Fruit fly (Drosophila melanogaster): ENCODE data around the gene Pus1.

Pus1 gene

dm6 chr3R:20588480-20588785 lies 4.0 kb downstream of the Pus1 start, which contains the start of gene Srp72 (continued):
- TF ChIP-seq trh (GFP tag; optimal IDR thresholded peaks at IDR 0.05), result no peak
- TF ChIP-seq sens (GFP tag), result peak; percentile 82
- peak; percentile 69 for TF ChIP-seq ind (GFP tag; optimal IDR thresholded peaks at IDR 0.05)
- peak; percentile 51 for TF ChIP-seq CG12155 (GFP tag; optimal IDR thresholded peaks at IDR 0.05)
- peak; percentile 25; the same call in 2 of the 3 replicates for TF ChIP-seq B-H1 (GFP tag; IDR thresholded peaks at IDR 0.05)
- peak; percentile 84 for TF ChIP-seq CG9437 (GFP tag; optimal IDR thresholded peaks at IDR 0.05)
- peak; percentile 68 for TF ChIP-seq CG30403 (GFP tag; optimal IDR thresholded peaks at IDR 0.05)
- TF ChIP-seq CG1529 (GFP tag; optimal IDR thresholded peaks at IDR 0.05), result peak; percentile 23
- peak; percentile 86 for TF ChIP-seq Med (GFP tag)
- no peak for TF ChIP-seq ATbp (GFP tag; optimal IDR thresholded peaks at IDR 0.05)
- no peak for TF ChIP-seq cad (GFP tag; optimal IDR thresholded peaks at IDR 0.05)
- TF ChIP-seq Trl (optimal IDR thresholded peaks at IDR 0.05), result no peak
- TF ChIP-seq Trl (GFP tag; optimal IDR thresholded peaks at IDR 0.05), result peak; percentile 0
- TF ChIP-seq bab2 (GFP tag; optimal IDR thresholded peaks at IDR 0.05), result peak; percentile 20
- TF ChIP-seq Blimp-1 (GFP tag; optimal IDR thresholded peaks at IDR 0.05), result peak; percentile 56
- no peak for TF ChIP-seq D (optimal IDR thresholded peaks at IDR 0.05)
- TF ChIP-seq D (GFP tag; optimal IDR thresholded peaks at IDR 0.05), result peak; percentile 5
- peak; percentile 40 for TF ChIP-seq sug (tag; optimal IDR thresholded peaks at IDR 0.05)
- TF ChIP-seq CG33557 (GFP tag; optimal IDR thresholded peaks at IDR 0.05), result no peak
- 0 out of 3 replicates have a peak, but pooled peaks have one; percentile 14 for TF ChIP-seq Aef1 (GFP tag; IDR thresholded peaks at IDR 0.05)
- peak; percentile 19 to 33 for TF ChIP-seq Hr51 (GFP tag; optimal IDR thresholded peaks at IDR 0.05)
- 0 out of 2 replicates have a peak, but pooled peaks have one; percentile 12 for TF ChIP-seq sob (GFP tag; IDR thresholded peaks at IDR 0.05)
- peak; percentile 26 for TF ChIP-seq CG1233 (GFP tag; optimal IDR thresholded peaks at IDR 0.05)
- peak; percentile 50 for TF ChIP-seq Fer2 (tag; optimal IDR thresholded peaks at IDR 0.05)
- no peak for TF ChIP-seq toy (GFP tag; IDR thresholded peaks at IDR 0.05)
- TF ChIP-seq CG13287 (GFP tag; IDR thresholded peaks at IDR 0.05; ENCODE audit: partially characterized antibody), result no peak
- TF ChIP-seq crp (GFP tag; optimal IDR thresholded peaks at IDR 0.05), result peak in 1 of 2 experiments; percentile 72
- TF ChIP-seq Six4 (GFP tag; optimal IDR thresholded peaks at IDR 0.05), result peak; percentile 20
- peak; percentile 43 for TF ChIP-seq CG8924 (tag; optimal IDR thresholded peaks at IDR 0.05)
- no peak for TF ChIP-seq eve (GFP tag; optimal IDR thresholded peaks at IDR 0.05)
- TF ChIP-seq NfI (GFP tag; optimal IDR thresholded peaks at IDR 0.05), result peak; percentile 31
- TF ChIP-seq ken (GFP tag; IDR thresholded peaks at IDR 0.05), result peak; percentile 62
- peak; percentile 47; the same call in 1 of the 2 replicates for TF ChIP-seq CG14014 (GFP tag; IDR thresholded peaks at IDR 0.05)
- peak; percentile 41 for TF ChIP-seq Sox102F (GFP tag; optimal IDR thresholded peaks at IDR 0.05)
- TF ChIP-seq CG5180 (GFP tag; optimal IDR thresholded peaks at IDR 0.05), result no peak
- peak; percentile 51 for TF ChIP-seq CG2120 (GFP tag; optimal IDR thresholded peaks at IDR 0.05)
- TF ChIP-seq Lpt (GFP tag; optimal IDR thresholded peaks at IDR 0.05), result no peak
- TF ChIP-seq ranshi (GFP tag; IDR thresholded peaks at IDR 0.05), result no peak
- TF ChIP-seq pb (GFP tag; optimal IDR thresholded peaks at IDR 0.05), result no peak
- peak; percentile 34 for TF ChIP-seq CG18262 (tag; optimal IDR thresholded peaks at IDR 0.05)
- peak; percentile 38; the same call in 1 of the 2 replicates for TF ChIP-seq seq (GFP tag; IDR thresholded peaks at IDR 0.05)
- peak; percentile 55 for TF ChIP-seq Meics (GFP tag; optimal IDR thresholded peaks at IDR 0.05)
- 0 out of 2 replicates have a peak, but pooled peaks have one; percentile 7 for TF ChIP-seq ara (GFP tag; IDR thresholded peaks at IDR 0.05)
- TF ChIP-seq CG18476 (GFP tag; optimal IDR thresholded peaks at IDR 0.05), result peak; percentile 65
- TF ChIP-seq PHDP (tag; optimal IDR thresholded peaks at IDR 0.05), result peak; percentile 15
- peak; percentile 42 for TF ChIP-seq CG17385 (GFP tag; optimal IDR thresholded peaks at IDR 0.05)
- TF ChIP-seq disco-r (GFP tag; optimal IDR thresholded peaks at IDR 0.05), result no peak
- no peak for TF ChIP-seq Ets97D (GFP tag; optimal IDR thresholded peaks at IDR 0.05)
- TF ChIP-seq tin (GFP tag; optimal IDR thresholded peaks at IDR 0.05), result peak; percentile 41
- TF ChIP-seq hth (optimal IDR thresholded peaks at IDR 0.05), result no peak
- TF ChIP-seq D19A (tag; optimal IDR thresholded peaks at IDR 0.05), result peak; percentile 20
- TF ChIP-seq insv (GFP tag; optimal IDR thresholded peaks at IDR 0.05), result no peak
- peak; percentile 46 for TF ChIP-seq Sin3A (optimal IDR thresholded peaks at IDR 0.05)

All from whole organism, embryonic.